Worm (Caenorhabditis elegans): Measurements from ENCODE around the gene pqn-83.

- no peak for TF ChIP-seq ama-1 (optimal IDR thresholded peaks at IDR 0.05)
- no peak for TF ChIP-seq hmbx-1 (tag; optimal IDR thresholded peaks at IDR 0.05)
- TF ChIP-seq ceh-13 (GFP tag; optimal IDR thresholded peaks at IDR 0.05), result no peak
- no peak for TF ChIP-seq hnd-1 (tag; optimal IDR thresholded peaks at IDR 0.05)
- TF ChIP-seq sea-1 (GFP tag; conservative IDR thresholded peaks at IDR 0.05), result no peak
- peak; percentile 53 for TF ChIP-seq aly-1 (tag; optimal IDR thresholded peaks at IDR 0.05)
- TF ChIP-seq ceh-36 (tag; optimal IDR thresholded peaks at IDR 0.05), result peak; percentile 15
Measured at ce11 chrIII:13067884-13068767, 31.1 kb downstream of the pqn-83 start.

Measured in whole organism, early embryonic.